Worm (Caenorhabditis elegans): ENCODE results near the gene vab-19.

DNA sequence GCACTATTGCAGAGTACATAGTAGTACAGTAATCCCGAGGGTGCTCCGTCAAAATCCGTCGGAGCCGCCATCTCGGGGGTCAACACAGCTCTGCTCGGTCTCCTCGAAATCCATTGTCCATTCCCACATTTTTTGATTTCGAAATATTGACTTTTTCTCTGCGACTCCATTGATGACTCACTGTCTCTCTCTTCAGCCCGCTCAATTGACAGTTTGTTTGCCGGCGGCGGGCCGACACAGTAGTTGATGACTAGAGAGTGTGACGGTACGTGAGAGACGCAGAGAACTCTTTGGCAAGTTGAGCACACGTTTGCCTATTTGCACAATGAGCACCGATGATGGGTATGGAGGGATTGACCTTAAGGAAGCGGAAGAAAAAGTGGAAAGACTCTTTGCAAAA, 11.7 kb downstream of the vab-19 start:
- no peak for TF ChIP-seq ztf-23 (GFP tag; IDR thresholded peaks at IDR 0.05)
- TF ChIP-seq cog-1 (tag; optimal IDR thresholded peaks at IDR 0.05): no peak
